Fruit fly (Drosophila melanogaster): ENCODE data around the gene dop.

DNA sequence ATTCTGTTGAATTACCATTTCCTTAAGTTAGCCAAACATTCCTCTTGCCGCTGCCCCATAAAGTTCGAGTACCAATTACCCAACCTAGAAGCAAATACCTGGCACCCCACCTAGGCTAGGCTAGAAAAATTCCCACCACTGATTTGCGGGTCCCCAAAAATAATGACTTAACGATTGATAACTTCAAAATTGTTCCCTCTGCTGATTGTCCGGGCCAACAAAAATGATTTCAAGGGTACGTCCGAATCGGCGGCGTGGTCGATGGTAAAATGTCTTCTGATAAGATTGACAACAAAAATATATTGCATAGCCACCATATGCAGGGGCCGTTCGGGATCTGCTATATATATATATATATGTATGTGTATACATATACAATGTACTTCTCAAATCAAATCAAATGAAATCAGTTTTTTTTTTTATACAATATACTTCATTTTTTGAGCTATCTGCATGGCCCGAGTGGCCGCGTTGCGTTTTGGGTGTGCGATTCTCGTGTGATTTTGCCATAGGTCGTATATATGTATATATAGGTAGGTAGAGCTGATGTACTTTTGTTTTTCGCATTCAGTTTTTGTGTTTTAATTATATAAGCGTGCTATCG is 18.5 kb upstream of the dop start:
- no peak for TF ChIP-seq Hr96 (GFP tag; optimal IDR thresholded peaks at IDR 0.05)
- no peak for TF ChIP-seq bab1 (GFP tag; optimal IDR thresholded peaks at IDR 0.05)
- TF ChIP-seq CG14711 (tag; optimal IDR thresholded peaks at IDR 0.05) = no peak
- no peak for TF ChIP-seq ovo (GFP tag; optimal IDR thresholded peaks at IDR 0.05)
- TF ChIP-seq cnc (optimal IDR thresholded peaks at IDR 0.05) = no peak
- no peak for TF ChIP-seq CG5204 (GFP tag; optimal IDR thresholded peaks at IDR 0.05)
